Worm (Caenorhabditis elegans) whole organism, L2 larva: ENCODE results near the gene sru-12.
"Not testable (repeated sequence)": the region's sequence is repeated elsewhere in the genome, so short reads cannot be mapped to it uniquely, and the experiment has no call there.

Experiments
- C34F6.9 ChIP-seq: fragments of 150-350 bp; optimal IDR thresholded peaks from 2 replicates; lab custom pipeline; 2014; ENCODE audit warnings: missing biosample characterization, missing genetic modification characterization
- R02D3.7 ChIP-seq: fragments of 150-350 bp; optimal IDR thresholded peaks from 2 replicates; lab custom pipeline; 2014; ENCODE audit warnings: missing biosample characterization, missing genetic modification characterization
- Y55F3AM.14 ChIP-seq: fragments of 200-800 bp; sonication (Bioruptor generic); optimal IDR thresholded peaks from 2 replicates; lab custom pipeline; 2018; ENCODE audit warnings: mild to moderate bottlenecking, missing genetic modification characterization, missing compliant biosample characterization
- alr-1 ChIP-seq: fragments of 150-350 bp; optimal IDR thresholded peaks from 2 replicates; lab custom pipeline; 2014; ENCODE audit warnings: missing biosample characterization, missing genetic modification characterization
- aly-2 ChIP-seq: fragments of 150-350 bp; optimal IDR thresholded peaks from 2 replicates; lab custom pipeline; 2014; ENCODE audit warnings: missing biosample characterization, missing genetic modification characterization
- ama-1 ChIP-seq: fragments of 150-350 bp; optimal IDR thresholded peaks from 2 replicates; lab custom pipeline; 2018; ENCODE audit warnings: inconsistent platforms
- blmp-1 ChIP-seq: sonication (generic microtip); optimal IDR thresholded peaks from 2 replicates; lab custom pipeline; 2017; ENCODE audit warnings: missing genetic modification characterization, mild to moderate bottlenecking, missing compliant biosample characterization, antibody characterized with exemption, moderate library complexity; ENCODE audit not compliant: insufficient read depth
- ceh-16 ChIP-seq: fragments of 150-350 bp; optimal IDR thresholded peaks from 2 replicates; lab custom pipeline; 2014; ENCODE audit warnings: missing biosample characterization, missing genetic modification characterization
- dmd-4 ChIP-seq: sonication (generic microtip); optimal IDR thresholded peaks from 2 replicates; lab custom pipeline; 2017; ENCODE audit warnings: missing biosample characterization, missing genetic modification characterization
- egl-27 ChIP-seq: sonication (generic microtip); optimal IDR thresholded peaks from 3 replicates; lab custom pipeline; 2017; ENCODE audit warnings: missing biosample characterization, missing genetic modification reagents, missing genetic modification characterization
- elt-3 ChIP-seq: sonication (generic microtip); optimal IDR thresholded peaks from 2 replicates; lab custom pipeline; 2017; ENCODE audit warnings: missing biosample characterization, missing genetic modification characterization
- fos-1 ChIP-seq: fragments of 150-350 bp; optimal IDR thresholded peaks from 2 replicates; lab custom pipeline; 2014; ENCODE audit warnings: missing biosample characterization, missing genetic modification characterization
- gmeb-1 ChIP-seq: fragments of 150-350 bp; optimal IDR thresholded peaks from 2 replicates; lab custom pipeline; 2014; ENCODE audit warnings: missing biosample characterization, missing genetic modification characterization
- lin-39 ChIP-seq: fragments of 150-350 bp; optimal IDR thresholded peaks from 2 replicates; lab custom pipeline; 2014; ENCODE audit warnings: missing biosample characterization, missing genetic modification reagents, missing genetic modification characterization
- lsy-2 ChIP-seq, 2 experiments: fragments of 150-350 bp in 1 of 2; sonication (generic microtip) in 1 of 2; optimal IDR thresholded peaks; 2 replicates each; lab custom pipeline; 2014 to 2017; ENCODE audit warnings: missing biosample characterization in 2 of 2, missing genetic modification characterization in 2 of 2
- mbf-1 ChIP-seq: sonication (generic microtip); optimal IDR thresholded peaks from 2 replicates; lab custom pipeline; 2017; ENCODE audit warnings: missing biosample characterization, missing genetic modification characterization
- nhr-11 ChIP-seq: fragments of 150-350 bp; optimal IDR thresholded peaks from 2 replicates; lab custom pipeline; 2014; ENCODE audit warnings: missing biosample characterization, missing genetic modification characterization
- nhr-129 ChIP-seq: fragments of 150-350 bp; optimal IDR thresholded peaks from 2 replicates; lab custom pipeline; 2014; ENCODE audit warnings: missing biosample characterization, missing genetic modification characterization
- nhr-21 ChIP-seq: fragments of 150-350 bp; optimal IDR thresholded peaks from 2 replicates; lab custom pipeline; 2014; ENCODE audit warnings: missing biosample characterization, missing genetic modification characterization
- nhr-237 ChIP-seq: fragments of 150-350 bp; optimal IDR thresholded peaks from 2 replicates; lab custom pipeline; 2014; ENCODE audit warnings: missing biosample characterization, missing genetic modification characterization
- nhr-25 ChIP-seq: fragments of 150-350 bp; sonication (generic microtip); optimal IDR thresholded peaks from 3 replicates; lab custom pipeline; 2014; ENCODE audit warnings: missing biosample characterization, missing genetic modification characterization
- nhr-6 ChIP-seq: fragments of 150-350 bp; optimal IDR thresholded peaks from 2 replicates; lab custom pipeline; 2014; ENCODE audit warnings: missing biosample characterization, missing genetic modification characterization
- nhr-77 ChIP-seq: fragments of 150-350 bp; optimal IDR thresholded peaks from 2 replicates; lab custom pipeline; 2014; ENCODE audit warnings: missing biosample characterization, missing genetic modification characterization
- peb-1 ChIP-seq: fragments of 150-350 bp; optimal IDR thresholded peaks from 2 replicates; lab custom pipeline; 2014; ENCODE audit warnings: missing biosample characterization, missing genetic modification characterization
- sem-4 ChIP-seq: fragments of 150-350 bp; optimal IDR thresholded peaks from 2 replicates; lab custom pipeline; 2014; ENCODE audit warnings: missing biosample characterization, missing genetic modification reagents, missing genetic modification characterization
- sma-3 ChIP-seq: sonication (generic microtip); optimal IDR thresholded peaks from 2 replicates; lab custom pipeline; 2016; ENCODE audit warnings: missing genetic modification reagents, missing genetic modification characterization, missing compliant biosample characterization
- sma-9 ChIP-seq, 2 experiments: fragments of 150-350 bp in 1 of 2; sonication (generic microtip) in 1 of 2; optimal IDR thresholded peaks; 2 replicates each; lab custom pipeline; 2014 to 2016; ENCODE audit warnings: missing genetic modification characterization in 2 of 2, mild to moderate bottlenecking in 1 of 2, missing biosample characterization in 1 of 2, missing compliant biosample characterization in 1 of 2, missing genetic modification reagents in 1 of 2, moderate library complexity in 1 of 2
- unc-55 ChIP-seq: fragments of 150-350 bp; sonication (generic microtip); optimal IDR thresholded peaks from 3 replicates; lab custom pipeline; 2014; ENCODE audit warnings: missing biosample characterization, missing genetic modification reagents, missing genetic modification characterization
- ztf-1 ChIP-seq: fragments of 200-800 bp; sonication (Bioruptor generic); conservative IDR thresholded peaks from 2 replicates; pipeline ENCODE4 v1.3.6; 2022; ENCODE audit warnings: missing genetic modification characterization, missing compliant biosample characterization
- ztf-4 ChIP-seq: fragments of 150-350 bp; optimal IDR thresholded peaks from 2 replicates; lab custom pipeline; 2014; ENCODE audit warnings: missing biosample characterization, missing genetic modification characterization

The sru-12 gene

DNA sequence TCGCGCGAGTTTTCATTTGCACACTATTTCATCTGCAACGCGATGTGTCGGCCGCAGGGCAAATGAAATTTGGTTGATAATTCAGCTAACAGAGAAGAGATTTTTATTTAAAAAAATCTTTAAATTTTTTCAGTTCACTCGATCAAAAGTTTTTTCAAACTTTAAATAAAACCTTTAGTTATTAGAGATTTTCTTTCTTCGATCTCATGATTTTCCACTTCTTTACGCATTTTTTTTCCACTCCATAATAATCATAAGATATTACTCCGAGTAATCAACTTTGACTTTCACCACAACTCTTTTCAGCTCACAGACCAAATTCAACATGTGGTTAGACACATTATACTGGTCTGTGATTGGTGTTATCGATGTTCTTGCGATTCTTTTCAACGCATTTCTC is 8.3 kb upstream of the sru-12 start, which contains the start of gene srd-10:
Gene srd-10, plus strand, starts transcription at position 301 of the 400 bp plus-strand sequence.
- TF ChIP-seq R02D3.7: no peak
- TF ChIP-seq ama-1 (lab: Kevin White, UChicago): no peak
- TF ChIP-seq sma-9 (GFP tag; optimal IDR thresholded peaks at IDR 0.05; lab: Kevin White, UChicago): no peak
- TF ChIP-seq sma-9 (tag; optimal IDR thresholded peaks at IDR 0.05; lab: Kevin White, UChicago): no peak
- TF ChIP-seq nhr-237 (tag; lab: Kevin White, UChicago): no peak
- TF ChIP-seq unc-55 (GFP tag; lab: Kevin White, UChicago): no peak
- no peak for TF ChIP-seq aly-2
- TF ChIP-seq fos-1 (tag; lab: Kevin White, UChicago): no peak
- TF ChIP-seq C34F6.9 (tag; lab: Kevin White, UChicago): no peak
- TF ChIP-seq nhr-11 (tag; lab: Kevin White, UChicago): no peak
- TF ChIP-seq ceh-16: no peak
- no peak for TF ChIP-seq sem-4 (tag; lab: Kevin White, UChicago)

DNA sequence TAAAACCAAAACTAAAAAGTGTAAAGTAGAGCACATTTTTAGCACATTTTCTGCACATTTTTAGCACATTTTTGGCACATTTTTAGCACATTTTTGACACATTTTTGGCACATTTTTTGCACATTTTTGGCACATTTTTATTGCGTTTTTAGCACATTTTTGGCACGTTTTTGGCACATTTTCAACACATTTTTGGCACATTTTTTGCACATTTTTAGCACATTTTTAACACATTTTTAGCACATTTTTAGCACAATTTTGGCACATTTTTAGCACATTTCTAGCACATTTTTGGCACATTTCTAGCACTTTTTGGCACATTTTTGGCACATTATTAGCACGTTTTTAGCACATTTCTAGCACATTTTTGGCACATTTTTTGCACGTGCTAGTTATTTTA is 7.3 kb upstream of the sru-12 start:
- TF ChIP-seq egl-27 (tag; lab: Kevin White, UChicago): no peak
- no peak for TF ChIP-seq nhr-6 (tag; lab: Kevin White, UChicago)
- no peak for TF ChIP-seq nhr-11 (tag; lab: Kevin White, UChicago)
- TF ChIP-seq blmp-1 (tag; lab: Kevin White, UChicago): no peak
- no peak for TF ChIP-seq peb-1
- no peak for TF ChIP-seq sma-3 (GFP tag; lab: Kevin White, UChicago)
- TF ChIP-seq dmd-4 (tag; lab: Kevin White, UChicago): no peak
- no peak for TF ChIP-seq lin-39 (tag; lab: Kevin White, UChicago)
- TF ChIP-seq mbf-1 (tag; lab: Kevin White, UChicago): no peak

DNA sequence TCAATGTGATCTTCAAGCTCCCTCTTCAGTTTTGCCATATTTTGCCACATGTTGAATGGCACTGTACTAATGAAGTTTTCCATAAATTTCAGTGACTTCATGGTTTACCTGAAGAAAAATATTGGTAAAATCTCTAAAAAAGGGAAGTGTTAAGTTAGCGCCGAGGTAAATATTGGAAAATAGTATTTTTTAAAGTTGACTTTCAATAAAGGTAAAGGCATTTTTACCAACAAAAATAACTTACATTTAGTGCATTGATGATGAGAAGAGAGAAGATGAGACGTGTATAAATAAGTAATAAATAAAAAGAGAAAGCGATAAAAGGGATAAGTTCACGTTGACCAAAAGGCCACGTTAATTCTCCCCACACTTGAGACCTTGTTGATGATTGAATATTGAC is 4.8 kb upstream of the sru-12 start, which contains the start of gene Y45F10B.8:
Gene Y45F10B.8, minus strand, starts transcription at position 101 of the 400 bp plus-strand sequence.
- not testable (repeated sequence) for TF ChIP-seq nhr-21; alr-1 (tag; lab: Kevin White, UChicago); nhr-11 (tag; lab: Kevin White, UChicago)

DNA sequence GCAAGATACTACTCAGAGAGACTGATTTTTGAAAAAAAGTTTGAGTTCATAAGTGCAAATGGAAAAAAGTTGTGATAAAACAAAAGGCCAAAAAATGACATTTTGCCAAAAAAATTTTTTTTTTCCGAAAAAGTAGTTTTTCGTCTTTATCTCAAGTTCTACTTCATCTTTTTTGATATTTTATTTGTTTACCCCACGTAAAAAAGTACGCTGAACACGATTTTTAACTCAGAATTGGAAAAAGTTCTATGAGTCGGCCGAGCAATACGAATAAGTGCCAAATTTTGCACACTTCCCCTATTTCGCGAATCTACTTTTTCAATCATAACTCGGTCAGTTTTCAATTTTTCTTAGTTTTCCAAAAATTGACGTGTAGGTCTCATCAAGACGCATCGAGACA is 4.1 kb upstream of the sru-12 start, which contains the start of gene sru-16:
Gene sru-16, plus strand, starts transcription at position 301 of the 400 bp plus-strand sequence.
- not testable (repeated sequence) for TF ChIP-seq R02D3.7; gmeb-1 (tag; lab: Kevin White, UChicago); C34F6.9 (tag; lab: Kevin White, UChicago)
- TF ChIP-seq, all 48 proteins: peak for 0; not testable (repeated sequence) for 48

DNA sequence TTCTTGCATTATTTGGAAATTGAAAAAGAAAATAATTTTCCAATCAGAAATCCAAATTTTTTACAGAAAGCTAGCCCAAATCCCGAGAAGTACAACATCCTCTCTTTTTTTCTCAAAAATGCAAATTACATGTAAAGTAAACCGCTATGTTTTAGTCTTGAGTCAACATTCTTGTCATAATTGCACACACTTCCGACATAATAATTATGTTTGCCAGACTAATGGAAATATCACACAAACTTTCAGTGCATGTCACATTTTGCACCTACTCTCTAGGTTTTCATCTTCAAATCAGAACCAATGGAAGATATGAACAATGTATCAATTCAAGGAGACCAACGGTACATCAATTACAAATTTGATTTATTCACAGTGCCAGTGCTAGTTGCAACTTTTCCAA is 1.6 kb downstream of the sru-12 start, which contains the start of gene sru-11:
Gene sru-11, plus strand, starts transcription at position 301 of the 400 bp plus-strand sequence.
- TF ChIP-seq nhr-25 (tag; lab: Kevin White, UChicago) (no peak), nhr-129 (tag; lab: Kevin White, UChicago) (no peak), Y55F3AM.14 (GFP tag; lab: Kevin White, UChicago) (no peak), ztf-4 (tag; lab: Kevin White, UChicago) (no peak), sma-3 (GFP tag; lab: Kevin White, UChicago) (no peak), nhr-77 (no peak), sma-9 (GFP tag; optimal IDR thresholded peaks at IDR 0.05; lab: Kevin White, UChicago) (no peak), sma-9 (tag; optimal IDR thresholded peaks at IDR 0.05; lab: Kevin White, UChicago) (no peak)
- TF ChIP-seq, all 48 proteins: peak for 0

DNA sequence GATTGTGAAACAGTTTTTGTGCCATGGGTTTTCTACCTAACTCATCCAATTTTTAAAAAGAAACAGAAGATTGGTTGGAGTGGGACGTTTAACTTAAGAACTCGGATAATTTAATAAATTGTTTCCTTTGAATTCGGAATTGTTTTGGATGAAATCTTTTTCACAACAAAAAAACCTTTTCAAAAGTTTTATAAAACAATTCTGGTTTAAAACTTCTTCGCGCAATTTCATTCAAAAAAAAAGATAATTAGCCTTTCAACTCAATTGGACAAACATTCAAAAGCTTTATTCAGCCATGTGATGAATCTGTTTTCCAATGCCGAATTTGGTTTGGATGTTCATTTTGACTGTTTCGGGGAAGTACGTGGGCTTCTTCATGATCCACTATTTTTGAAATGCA is 4.2 kb downstream of the sru-12 start, which contains the start of gene Y45F10B.12:
Gene Y45F10B.12, plus strand, starts transcription at position 301 of the 400 bp plus-strand sequence.
- TF ChIP-seq elt-3 (no peak), R02D3.7 (no peak), ztf-1 (GFP tag; lab: Robert Waterston, UW) (no peak), lsy-2 (tag; optimal IDR thresholded peaks at IDR 0.05; lab: Kevin White, UChicago) (no peak), sem-4 (tag; lab: Kevin White, UChicago) (no peak)
